Worm (Caenorhabditis elegans) whole organism, L2 larva: ENCODE data around the gene T09F5.10.

Source experiments
- F13H6.1 ChIP-seq: sonication (generic microtip); optimal IDR thresholded peaks from 2 replicates; lab custom pipeline; 2016; ENCODE audit warnings: missing genetic modification characterization, missing compliant biosample characterization
- R02D3.7 ChIP-seq: fragments of 150-350 bp; optimal IDR thresholded peaks from 2 replicates; lab custom pipeline; 2014; ENCODE audit warnings: missing biosample characterization, missing genetic modification characterization
- ZK546.5 ChIP-seq: sonication (generic microtip); optimal IDR thresholded peaks from 2 replicates; lab custom pipeline; 2017; ENCODE audit warnings: missing biosample characterization, missing genetic modification characterization
- blmp-1 ChIP-seq: sonication (generic microtip); optimal IDR thresholded peaks from 2 replicates; lab custom pipeline; 2017; ENCODE audit warnings: missing genetic modification characterization, mild to moderate bottlenecking, missing compliant biosample characterization, antibody characterized with exemption, moderate library complexity; ENCODE audit not compliant: insufficient read depth
- egl-27 ChIP-seq: sonication (generic microtip); optimal IDR thresholded peaks from 3 replicates; lab custom pipeline; 2017; ENCODE audit warnings: missing biosample characterization, missing genetic modification reagents, missing genetic modification characterization
- elt-1 ChIP-seq: fragments of 150-350 bp; optimal IDR thresholded peaks from 2 replicates; lab custom pipeline; 2014; ENCODE audit warnings: missing biosample characterization, missing genetic modification characterization
- lsy-2 ChIP-seq, 2 experiments: fragments of 150-350 bp in 1 of 2; sonication (generic microtip) in 1 of 2; optimal IDR thresholded peaks; 2 replicates each; lab custom pipeline; 2014 to 2017; ENCODE audit warnings: missing biosample characterization in 2 of 2, missing genetic modification characterization in 2 of 2
- mab-5 ChIP-seq: fragments of 150-350 bp; optimal IDR thresholded peaks from 2 replicates; lab custom pipeline; 2014; ENCODE audit warnings: missing biosample characterization, missing genetic modification characterization
- nhr-11 ChIP-seq: fragments of 150-350 bp; optimal IDR thresholded peaks from 2 replicates; lab custom pipeline; 2014; ENCODE audit warnings: missing biosample characterization, missing genetic modification characterization
- nhr-12 ChIP-seq: fragments of 150-350 bp; optimal IDR thresholded peaks from 2 replicates; lab custom pipeline; 2014; ENCODE audit warnings: missing biosample characterization, missing genetic modification characterization
- snpc-4 ChIP-seq: fragments of 150-350 bp; optimal IDR thresholded peaks from 2 replicates; lab custom pipeline; 2014; ENCODE audit warnings: missing biosample characterization, missing genetic modification characterization
- ztf-4 ChIP-seq: fragments of 150-350 bp; optimal IDR thresholded peaks from 2 replicates; lab custom pipeline; 2014; ENCODE audit warnings: missing biosample characterization, missing genetic modification characterization

- TF ChIP-seq F13H6.1 (tag; lab: Kevin White, UChicago) (no peak), nhr-12 (tag; lab: Kevin White, UChicago) (no peak), snpc-4 (tag; lab: Kevin White, UChicago) (no peak), blmp-1 (tag; lab: Kevin White, UChicago) (no peak), nhr-11 (tag; lab: Kevin White, UChicago) (no peak), egl-27 (no peak), R02D3.7 (tag; lab: Kevin White, UChicago) (no peak), elt-1 (tag; lab: Kevin White, UChicago) (no peak), lsy-2 (tag; optimal IDR thresholded peaks at IDR 0.05; lab: Kevin White, UChicago) (no peak), ZK546.5 (tag; lab: Kevin White, UChicago) (no peak), mab-5 (tag; lab: Kevin White, UChicago) (no peak), ztf-4 (tag; lab: Kevin White, UChicago) (no peak)
These were observed 2.5 kb downstream of the T09F5.10 start, which contains the start of gene fbxa-84 for ce11 chrV:15182407-15182806.
